Worm (Caenorhabditis elegans) whole organism, late embryonic: ENCODE measurements around the gene Y51H4A.6.

Experiments used
- ahr-1 ChIP-seq: sonication (generic microtip); optimal IDR thresholded peaks from 2 replicates; lab custom pipeline; 2016; ENCODE audit warnings: missing genetic modification characterization, missing compliant biosample characterization
- ama-1 ChIP-seq: fragments of 150-350 bp; optimal IDR thresholded peaks from 2 replicates; lab custom pipeline; 2014
- ceh-19 ChIP-seq: fragments of 200-800 bp; sonication (Bioruptor generic); optimal IDR thresholded peaks from 2 replicates; lab custom pipeline; 2018; ENCODE audit warnings: mild to moderate bottlenecking, missing genetic modification characterization, missing compliant biosample characterization
- fkh-6 ChIP-seq: sonication (generic microtip); optimal IDR thresholded peaks from 2 replicates; lab custom pipeline; 2016; ENCODE audit warnings: missing genetic modification characterization, missing compliant biosample characterization
- hlh-30 ChIP-seq: sonication (generic microtip); optimal IDR thresholded peaks from 2 replicates; lab custom pipeline; 2017; ENCODE audit warnings: antibody characterized with exemption, missing genetic modification characterization, missing compliant biosample characterization; ENCODE audit not compliant: insufficient read depth
- pha-4 ChIP-seq: fragments of 150-350 bp; optimal IDR thresholded peaks from 2 replicates; lab custom pipeline; 2018; ENCODE audit warnings: missing biosample characterization, missing genetic modification reagents, missing genetic modification characterization
- pqm-1 ChIP-seq: sonication (generic microtip); optimal IDR thresholded peaks from 2 replicates; lab custom pipeline; 2016; ENCODE audit warnings: missing genetic modification characterization, missing compliant biosample characterization
- tbx-2 ChIP-seq: sonication (generic microtip); optimal IDR thresholded peaks from 2 replicates; lab custom pipeline; 2016; ENCODE audit warnings: missing genetic modification characterization, missing compliant biosample characterization
- ttx-3 ChIP-seq: sonication (generic microtip); optimal IDR thresholded peaks from 2 replicates; lab custom pipeline; 2016; ENCODE audit warnings: missing genetic modification reagents, missing genetic modification characterization, missing compliant biosample characterization

DNA sequence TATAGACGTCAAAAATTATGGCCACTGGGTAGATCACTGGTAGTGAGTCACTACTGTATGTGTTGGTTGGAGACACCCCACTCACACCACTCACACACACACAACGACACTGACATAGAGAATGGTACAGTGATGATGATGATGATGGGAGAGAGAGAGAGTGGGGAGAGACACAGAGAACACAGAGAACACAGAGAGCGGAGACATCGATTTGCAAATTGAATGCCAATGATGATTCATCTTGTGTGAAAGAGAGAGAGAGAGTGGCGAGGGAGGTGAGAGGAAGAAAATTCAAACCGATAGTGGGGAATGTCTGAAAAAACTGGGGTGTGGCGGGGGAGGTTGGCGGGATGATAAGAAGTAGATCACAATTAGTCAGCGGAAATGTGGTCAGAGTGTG, 43.5 kb upstream of the Y51H4A.6 start:
- no peak for TF ChIP-seq ceh-19 (GFP tag; lab: Kevin White, UChicago)
- peak; percentile 38 for TF ChIP-seq tbx-2 (tag; lab: Kevin White, UChicago)
- TF ChIP-seq ama-1 (lab: Kevin White, UChicago) = peak; percentile 30
- no peak for TF ChIP-seq pqm-1 (tag; lab: Kevin White, UChicago)
- TF ChIP-seq ttx-3 (tag; lab: Kevin White, UChicago) = no peak
- TF ChIP-seq fkh-6 (tag; lab: Kevin White, UChicago) = no peak
- TF ChIP-seq hlh-30 (tag; lab: Kevin White, UChicago) = no peak
- no peak for TF ChIP-seq ahr-1 (tag; lab: Kevin White, UChicago)
- no peak for TF ChIP-seq pha-4 (tag; lab: Kevin White, UChicago)
